Fruit fly (Drosophila melanogaster) whole organism, embryonic: ENCODE measurements around the gene CG7943.

Source experiments
- C15 ChIP-seq: fragments of 200-800 bp; sonication (Bioruptor generic); IDR thresholded peaks from 3 replicates; pipeline ENCODE4 v1.3.6; 2022; ENCODE audit warnings: missing biosample characterization, missing genetic modification characterization
- CG10959 ChIP-seq: fragments of 200-800 bp; sonication (Bioruptor generic); IDR thresholded peaks from 2 replicates; pipeline ENCODE4 v1.3.6; 2022; ENCODE audit warnings: missing biosample characterization, missing genetic modification characterization
- CG12391 ChIP-seq: fragments of 200-800 bp; sonication (Bioruptor generic); optimal IDR thresholded peaks from 3 replicates; lab custom pipeline; 2018; ENCODE audit warnings: missing biosample characterization, mild to moderate bottlenecking, missing genetic modification characterization, moderate library complexity
- CG15011 ChIP-seq: fragments of 200-800 bp; sonication (Bioruptor generic); optimal IDR thresholded peaks from 3 replicates; lab custom pipeline; 2018; ENCODE audit warnings: missing biosample characterization, mild to moderate bottlenecking, missing genetic modification characterization
- CG16863 ChIP-seq: fragments of 200-800 bp; sonication (Bioruptor generic); optimal IDR thresholded peaks from 3 replicates; lab custom pipeline; 2016; ENCODE audit warnings: missing biosample characterization, missing genetic modification characterization
- CG17361 ChIP-seq: fragments of 200-800 bp; sonication (Bioruptor generic); IDR thresholded peaks from 3 replicates; pipeline ENCODE4 v1.3.6; 2022; ENCODE audit warnings: missing biosample characterization, missing genetic modification characterization
- CG18619 ChIP-seq: fragments of 200-800 bp; sonication (Bioruptor generic); optimal IDR thresholded peaks from 3 replicates; lab custom pipeline; 2017; ENCODE audit warnings: missing biosample characterization, mild to moderate bottlenecking, missing genetic modification characterization
- CG2129 ChIP-seq: fragments of 200-800 bp; sonication (Bioruptor generic); IDR thresholded peaks from 2 replicates; pipeline ENCODE4 v1.3.6; 2022; ENCODE audit warnings: missing biosample characterization, missing genetic modification characterization; ENCODE audit not compliant: partially characterized antibody
- CG2889 ChIP-seq: fragments of 200-800 bp; sonication (Bioruptor generic); IDR thresholded peaks from 3 replicates; pipeline ENCODE4 v1.3.6; 2022; ENCODE audit warnings: missing biosample characterization, missing genetic modification characterization
- CG31224 ChIP-seq: fragments of 200-800 bp; sonication (Bioruptor generic); IDR thresholded peaks from 2 replicates; pipeline ENCODE4 v1.3.6; 2022; ENCODE audit warnings: missing biosample characterization, missing genetic modification characterization
- CG32767 ChIP-seq: fragments of 200-800 bp; sonication (Bioruptor generic); IDR thresholded peaks from 2 replicates; pipeline ENCODE4 v1.3.6; 2022; ENCODE audit warnings: missing biosample characterization, missing genetic modification characterization
- CG5953 ChIP-seq: fragments of 200-800 bp; sonication (Bioruptor generic); IDR thresholded peaks from 2 replicates; pipeline ENCODE4 v1.3.6; 2022; ENCODE audit warnings: missing biosample characterization, missing genetic modification characterization
- CG6654 ChIP-seq: fragments of 200-800 bp; sonication (Bioruptor generic); optimal IDR thresholded peaks from 2 replicates; lab custom pipeline; 2017; ENCODE audit warnings: missing biosample characterization, mild to moderate bottlenecking, missing genetic modification characterization
- CG7745 ChIP-seq: fragments of 200-800 bp; sonication (Bioruptor generic); optimal IDR thresholded peaks from 2 replicates; lab custom pipeline; 2018; ENCODE audit warnings: missing biosample characterization, mild to moderate bottlenecking, missing genetic modification characterization, moderate library complexity
- CG8281 ChIP-seq: fragments of 200-800 bp; sonication (Bioruptor generic); optimal IDR thresholded peaks from 2 replicates; lab custom pipeline; 2018; ENCODE audit warnings: missing biosample characterization, mild to moderate bottlenecking, missing genetic modification characterization, moderate library complexity
- CG9797 ChIP-seq: fragments of 200-800 bp; sonication (Bioruptor generic); optimal IDR thresholded peaks from 3 replicates; lab custom pipeline; 2018; ENCODE audit warnings: missing biosample characterization, mild to moderate bottlenecking, missing genetic modification characterization
- CG9932 ChIP-seq: fragments of 200-800 bp; sonication (Bioruptor generic); IDR thresholded peaks from 2 replicates; pipeline ENCODE4 v1.3.6; 2022; ENCODE audit warnings: missing biosample characterization, missing genetic modification characterization
- Chrac-16 ChIP-seq: fragments of 200-800 bp; sonication (Bioruptor generic); optimal IDR thresholded peaks from 3 replicates; lab custom pipeline; 2016; ENCODE audit warnings: missing biosample characterization, missing genetic modification characterization
- CoRest ChIP-seq: fragments of 200-800 bp; sonication (Bioruptor generic); optimal IDR thresholded peaks from 3 replicates; lab custom pipeline; 2018; ENCODE audit warnings: missing biosample characterization, mild to moderate bottlenecking, missing genetic modification characterization, moderate library complexity
- Dad ChIP-seq: fragments of 200-800 bp; sonication (Bioruptor generic); optimal IDR thresholded peaks from 3 replicates; lab custom pipeline; 2016; ENCODE audit warnings: missing biosample characterization, missing genetic modification characterization
- Deaf1 ChIP-seq: fragments of 200-800 bp; optimal IDR thresholded peaks from 3 replicates; lab custom pipeline; 2019; ENCODE audit warnings: missing biosample characterization, mild to moderate bottlenecking, missing genetic modification characterization, moderate library complexity
- E2f1 ChIP-seq: fragments of 200-800 bp; sonication (Bioruptor generic); IDR thresholded peaks from 2 replicates; pipeline ENCODE4 v1.3.6; 2022; ENCODE audit warnings: missing biosample characterization, missing genetic modification characterization
- Fer3 ChIP-seq: fragments of 200-800 bp; sonication (Bioruptor generic); optimal IDR thresholded peaks from 2 replicates; lab custom pipeline; 2018; ENCODE audit warnings: missing biosample characterization, mild to moderate bottlenecking, missing genetic modification characterization, moderate library complexity
- MESR4 ChIP-seq: fragments of 200-800 bp; sonication (Bioruptor generic); optimal IDR thresholded peaks from 2 replicates; lab custom pipeline; 2018; ENCODE audit warnings: missing biosample characterization, mild to moderate bottlenecking, missing genetic modification characterization, moderate library complexity
- Myb ChIP-seq: fragments of 200-800 bp; sonication (Bioruptor generic); optimal IDR thresholded peaks from 2 replicates; lab custom pipeline; 2016; ENCODE audit warnings: missing biosample characterization, missing genetic modification characterization
- NK7.1 ChIP-seq: fragments of 200-800 bp; sonication (Bioruptor generic); optimal IDR thresholded peaks from 3 replicates; lab custom pipeline; 2016; ENCODE audit warnings: missing biosample characterization, missing genetic modification characterization
- Six4 ChIP-seq: fragments of 200-800 bp; sonication (Bioruptor generic); optimal IDR thresholded peaks from 2 replicates; lab custom pipeline; 2016; ENCODE audit warnings: missing biosample characterization, missing genetic modification characterization
- Tbp ChIP-seq: fragments of >200 bp; optimal IDR thresholded peaks from 2 replicates; lab custom pipeline; 2018; ENCODE audit warnings: missing biosample characterization, missing genetic modification characterization
- al ChIP-seq: fragments of 200-800 bp; sonication (Bioruptor generic); IDR thresholded peaks from 2 replicates; pipeline ENCODE4 v1.3.6; 2022; ENCODE audit warnings: missing biosample characterization, missing genetic modification characterization
- amos ChIP-seq: fragments of 200-800 bp; sonication (Bioruptor generic); IDR thresholded peaks from 2 replicates; pipeline ENCODE4 v1.3.6; 2022; ENCODE audit warnings: missing biosample characterization, missing genetic modification characterization; ENCODE audit not compliant: partially characterized antibody
- ash1 ChIP-seq: fragments of 200-800 bp; sonication (Bioruptor generic); optimal IDR thresholded peaks from 2 replicates; lab custom pipeline; 2018; ENCODE audit warnings: missing biosample characterization, mild to moderate bottlenecking, missing genetic modification characterization
- btn ChIP-seq: fragments of 200-800 bp; sonication (Bioruptor generic); optimal IDR thresholded peaks from 2 replicates; lab custom pipeline; 2016; ENCODE audit warnings: missing biosample characterization, missing genetic modification characterization
- danr ChIP-seq: fragments of 200-800 bp; sonication (Bioruptor generic); IDR thresholded peaks from 2 replicates; pipeline ENCODE4 v1.3.6; 2022; ENCODE audit warnings: missing biosample characterization, missing genetic modification characterization
- dimm ChIP-seq: fragments of 200-800 bp; sonication (Bioruptor generic); IDR thresholded peaks from 2 replicates; pipeline ENCODE4 v1.3.6; 2022; ENCODE audit warnings: missing biosample characterization, missing genetic modification characterization
- esg ChIP-seq: fragments of 200-800 bp; sonication (Bioruptor generic); conservative IDR thresholded peaks from 2 replicates; pipeline ENCODE4 v1.3.6; 2022; ENCODE audit warnings: missing biosample characterization, missing genetic modification characterization
- fd96Cb ChIP-seq: fragments of 200-800 bp; sonication (Bioruptor generic); optimal IDR thresholded peaks from 2 replicates; lab custom pipeline; 2018; ENCODE audit warnings: missing biosample characterization, mild to moderate bottlenecking, missing genetic modification characterization, moderate library complexity
- gsb ChIP-seq: fragments of 200-800 bp; sonication (Bioruptor generic); IDR thresholded peaks from 2 replicates; pipeline ENCODE4 v1.3.6; 2022; ENCODE audit warnings: missing biosample characterization, missing genetic modification characterization
- gt ChIP-seq: fragments of 200-800 bp; sonication (Bioruptor generic); IDR thresholded peaks from 2 replicates; pipeline ENCODE4 v1.3.6; 2022; ENCODE audit warnings: missing biosample characterization, missing genetic modification characterization
- h ChIP-seq: fragments of >200 bp; optimal IDR thresholded peaks from 2 replicates; lab custom pipeline; 2017
- inv ChIP-seq: fragments of 200-800 bp; sonication (Bioruptor generic); IDR thresholded peaks from 2 replicates; pipeline ENCODE4 v1.3.6; 2022; ENCODE audit warnings: missing biosample characterization, missing genetic modification characterization; ENCODE audit not compliant: partially characterized antibody
- ken ChIP-seq: fragments of 200-800 bp; sonication (Bioruptor generic); IDR thresholded peaks from 3 replicates; pipeline ENCODE4 v1.3.6; 2022; ENCODE audit warnings: missing biosample characterization, missing genetic modification characterization
- lilli ChIP-seq: fragments of 200-800 bp; sonication (Bioruptor generic); optimal IDR thresholded peaks from 3 replicates; lab custom pipeline; 2016; ENCODE audit warnings: missing biosample characterization, missing genetic modification characterization
- onecut ChIP-seq: fragments of 200-800 bp; sonication (Bioruptor generic); IDR thresholded peaks from 2 replicates; pipeline ENCODE4 v1.3.6; 2022; ENCODE audit warnings: missing biosample characterization, missing genetic modification characterization
- pb ChIP-seq: fragments of 200-800 bp; sonication (Bioruptor generic); optimal IDR thresholded peaks from 3 replicates; lab custom pipeline; 2016; ENCODE audit warnings: missing biosample characterization, missing genetic modification characterization
- peb ChIP-seq: fragments of 200-800 bp; sonication (Bioruptor generic); IDR thresholded peaks from 2 replicates; pipeline ENCODE4 v1.3.6; 2022; ENCODE audit warnings: missing biosample characterization, missing genetic modification characterization
- pnt ChIP-seq: fragments of 200-800 bp; sonication (Bioruptor generic); optimal IDR thresholded peaks from 3 replicates; lab custom pipeline; 2016; ENCODE audit warnings: missing biosample characterization, missing genetic modification characterization
- pum ChIP-seq: fragments of 200-800 bp; sonication (Bioruptor generic); optimal IDR thresholded peaks from 2 replicates; lab custom pipeline; 2016; ENCODE audit warnings: missing biosample characterization, missing genetic modification characterization
- salm ChIP-seq: fragments of 200-800 bp; sonication (Bioruptor generic); optimal IDR thresholded peaks from 2 replicates; lab custom pipeline; 2018; ENCODE audit warnings: missing biosample characterization, mild to moderate bottlenecking, missing genetic modification characterization
- sens ChIP-seq: fragments of 200-800 bp; sonication (Bioruptor generic); peaks from one replicate; lab custom pipeline; 2016; ENCODE audit warnings: missing biosample characterization, missing genetic modification characterization
- twi ChIP-seq: fragments of 200-800 bp; optimal IDR thresholded peaks from 2 replicates; lab custom pipeline; 2019; ENCODE audit warnings: missing biosample characterization, mild to moderate bottlenecking, missing genetic modification characterization, moderate library complexity
- unc-4 ChIP-seq: fragments of 200-800 bp; sonication (Bioruptor generic); IDR thresholded peaks from 2 replicates; pipeline ENCODE4 v1.3.6; 2022; ENCODE audit warnings: missing biosample characterization, missing genetic modification characterization; ENCODE audit not compliant: partially characterized antibody

Gene CG7943

DNA sequence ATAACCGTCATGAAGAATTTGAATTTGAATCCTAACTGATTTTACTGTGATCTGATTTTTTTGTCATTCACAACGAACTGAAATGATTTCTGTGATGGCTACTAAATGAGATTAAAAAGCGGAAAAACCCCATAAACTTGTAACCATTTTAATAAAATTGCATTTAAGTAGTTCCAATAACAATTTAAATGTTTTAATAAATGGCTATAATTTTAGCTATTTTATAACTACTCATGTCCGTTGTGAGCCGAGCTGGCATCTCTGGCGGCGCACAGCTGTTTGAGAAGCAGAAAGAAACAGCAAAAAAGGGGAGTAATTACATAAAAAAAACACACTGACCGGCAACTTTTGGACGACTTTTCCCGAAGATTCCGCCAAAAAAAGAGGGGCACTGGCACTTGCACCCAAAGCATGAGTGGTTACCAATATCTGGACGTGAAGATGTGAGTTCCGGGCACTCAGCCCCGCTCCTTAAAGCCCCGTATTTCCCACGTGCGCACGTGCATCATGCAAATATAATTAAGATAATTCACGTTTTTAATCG lies 10.4 kb downstream of the CG7943 start, which contains the start of the genes CG7950 and Rpp14a (continued):
- peak; percentile 62 for TF ChIP-seq Dad
- peak; percentile 60; the same call in 1 of the 2 replicates for TF ChIP-seq CG31224
- TF ChIP-seq ken (GFP tag; lab: Robert Waterston, UW): peak; percentile 82
- peak; percentile 77 for TF ChIP-seq CG2889
- TF ChIP-seq CG17361: peak; percentile 37; the same call in 2 of the 3 replicates
- no peak for TF ChIP-seq Tbp (GFP tag; lab: Kevin White, UChicago)
- no peak for TF ChIP-seq gt (GFP tag; lab: Robert Waterston, UW)
- TF ChIP-seq CG7745 (tag; lab: Kevin White, UChicago): no peak
- peak; percentile 40 for TF ChIP-seq Deaf1 (tag; lab: Kevin White, UChicago)
- peak; percentile 85 for TF ChIP-seq Chrac-16 (GFP tag; lab: Kevin White, UChicago)
- TF ChIP-seq salm (tag; lab: Kevin White, UChicago): peak; percentile 34
- TF ChIP-seq ash1: no peak
- no peak for TF ChIP-seq pb (GFP tag; lab: Kevin White, UChicago)
- TF ChIP-seq CG9932 (GFP tag; lab: Robert Waterston, UW): peak; percentile 93
- peak; percentile 51; the same call in 1 of the 2 replicates for TF ChIP-seq CG5953 (GFP tag; lab: Robert Waterston, UW)
- TF ChIP-seq CG18619: peak; percentile 48
- peak; percentile 75; the same call in 1 of the 2 replicates for TF ChIP-seq al (GFP tag; lab: Robert Waterston, UW)
- peak; percentile 79 for TF ChIP-seq esg
- no peak for TF ChIP-seq CG6654 (GFP tag; lab: Kevin White, UChicago)
- peak; percentile 44 for TF ChIP-seq twi
- no peak for TF ChIP-seq CG8281 (tag; lab: Kevin White, UChicago)
- peak; percentile 73 for TF ChIP-seq pum (GFP tag; lab: Kevin White, UChicago)
- TF ChIP-seq lilli (GFP tag; lab: Kevin White, UChicago): peak; percentile 92
- TF ChIP-seq CG16863: peak; percentile 76
- peak; percentile 36; the same call in 1 of the 2 replicates for TF ChIP-seq onecut
- no peak for TF ChIP-seq unc-4
- TF ChIP-seq gsb (GFP tag; lab: Robert Waterston, UW): peak; percentile 59; the same call in 1 of the 2 replicates
- peak; percentile 61 for TF ChIP-seq btn
- TF ChIP-seq amos (GFP tag; lab: Robert Waterston, UW): no peak
- TF ChIP-seq pnt (GFP tag; lab: Kevin White, UChicago): peak; percentile 65
- no peak for TF ChIP-seq peb (GFP tag; lab: Robert Waterston, UW)
- peak; percentile 71 for TF ChIP-seq CG32767 (GFP tag; lab: Robert Waterston, UW)
- peak; percentile 97 for TF ChIP-seq sens (GFP tag; lab: Kevin White, UChicago)
- TF ChIP-seq CG12391 (tag; lab: Kevin White, UChicago): peak; percentile 90
- TF ChIP-seq C15 (GFP tag; lab: Robert Waterston, UW): no peak
- peak; percentile 84 for TF ChIP-seq Fer3 (tag; lab: Kevin White, UChicago)
- TF ChIP-seq E2f1 (GFP tag; lab: Robert Waterston, UW): peak; percentile 69
- TF ChIP-seq fd96Cb: peak; percentile 51
- peak; percentile 54 for TF ChIP-seq danr
- no peak for TF ChIP-seq CG2129 (GFP tag; lab: Robert Waterston, UW)
- peak; percentile 41; the same call in 1 of the 2 replicates for TF ChIP-seq CG10959 (GFP tag; lab: Robert Waterston, UW)
- TF ChIP-seq Six4: peak; percentile 57
- peak; percentile 49 for TF ChIP-seq NK7.1 (GFP tag; lab: Kevin White, UChicago)
- TF ChIP-seq inv (GFP tag; lab: Robert Waterston, UW): no peak
- peak; percentile 11 for TF ChIP-seq CG9797 (GFP tag; lab: Kevin White, UChicago)
- no peak for TF ChIP-seq CG15011 (GFP tag; lab: Kevin White, UChicago)
- TF ChIP-seq MESR4 (GFP tag; lab: Kevin White, UChicago): peak; percentile 63
- no peak for TF ChIP-seq h (lab: Kevin White, UChicago)
- TF ChIP-seq CoRest (tag; lab: Kevin White, UChicago): peak; percentile 81
- peak; percentile 96 for TF ChIP-seq Myb (GFP tag; lab: Kevin White, UChicago)
- peak; percentile 29; the same call in 1 of the 2 replicates for TF ChIP-seq dimm (GFP tag; lab: Robert Waterston, UW)
